Fruit fly (Drosophila melanogaster) whole organism: ENCODE measurements around the gene PAN3.

Experiments
- Dll ChIP-seq: fragments of >200 bp; optimal IDR thresholded peaks from 2 replicates; lab custom pipeline; 2017
- EcR ChIP-seq, 2 experiments: fragments of >200 bp; optimal IDR thresholded peaks; 2 replicates each; lab custom pipeline; 2017; ENCODE audit warnings: missing biosample characterization in 2 of 2, missing genetic modification characterization in 2 of 2, missing genetic modification reagents in 2 of 2
- pan ChIP-seq: fragments of >200 bp; optimal IDR thresholded peaks from 2 replicates; lab custom pipeline; 2017
- psq ChIP-seq: fragments of >200 bp; optimal IDR thresholded peaks from 2 replicates; lab custom pipeline; 2017
- usp ChIP-seq: fragments of >200 bp; optimal IDR thresholded peaks from 2 replicates; lab custom pipeline; 2017; ENCODE audit warnings: missing biosample characterization, missing genetic modification characterization, mixed read lengths

DNA sequence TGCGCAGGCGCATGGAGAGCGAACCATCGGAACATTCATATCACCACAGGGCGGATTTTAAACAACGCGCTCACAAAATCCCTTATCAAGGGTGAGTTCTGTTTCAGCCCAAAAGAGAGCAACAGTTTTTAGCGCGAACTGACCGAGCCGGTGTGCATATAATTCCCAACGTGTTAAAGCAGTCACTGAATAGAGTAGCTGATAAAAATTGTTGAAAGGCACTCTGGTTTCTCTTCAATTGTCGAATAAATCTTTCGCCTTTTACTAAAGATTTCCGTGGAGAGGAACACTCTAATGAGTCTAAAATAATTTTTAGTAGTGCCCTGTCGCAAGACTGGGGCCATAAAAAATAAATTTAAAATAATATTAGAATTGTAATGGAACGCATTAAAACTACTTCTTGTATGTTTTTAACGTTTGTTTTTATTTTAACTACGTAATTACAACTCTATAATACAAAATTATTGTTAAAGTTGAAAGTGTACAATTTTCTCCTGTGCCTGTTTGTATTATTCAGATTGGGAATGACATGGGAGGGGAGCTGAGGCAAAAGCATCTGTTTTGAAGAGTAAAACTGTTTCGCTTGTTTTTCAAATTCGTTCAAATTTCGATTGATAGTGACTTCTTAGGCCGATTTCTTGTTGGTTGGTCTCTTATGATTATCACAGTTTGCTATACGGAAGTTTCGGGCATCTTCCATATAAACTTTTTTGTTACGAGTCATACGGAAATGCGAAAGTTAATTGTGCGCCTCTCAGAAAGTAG, 19.8 kb downstream of the PAN3 start:
- TF ChIP-seq usp: no peak
- no peak for TF ChIP-seq Dll
- TF ChIP-seq EcR (GFP tag; optimal IDR thresholded peaks at IDR 0.05; lab: Kevin White, UChicago): no peak
- no peak for TF ChIP-seq pan (lab: Kevin White, UChicago)
- TF ChIP-seq psq (lab: Kevin White, UChicago): no peak
